Fruit fly (Drosophila melanogaster) whole organism, embryonic: Measurements from ENCODE around the gene CG31948.

Source experiments
- Awh ChIP-seq: fragments of 200-800 bp; sonication (Bioruptor generic); IDR thresholded peaks from 2 replicates; pipeline ENCODE4, ENCODE4 v1.3.6; 2022; ENCODE audit warnings: missing biosample characterization, missing genetic modification characterization
- CG10431 ChIP-seq: fragments of 200-800 bp; sonication (Bioruptor generic); optimal IDR thresholded peaks from 3 replicates; lab custom pipeline; 2018; ENCODE audit warnings: missing biosample characterization, mild to moderate bottlenecking, missing genetic modification characterization
- CG10959 ChIP-seq: fragments of 200-800 bp; sonication (Bioruptor generic); IDR thresholded peaks from 2 replicates; pipeline ENCODE4 v1.3.6; 2022; ENCODE audit warnings: missing biosample characterization, missing genetic modification characterization
- CG12219 ChIP-seq: fragments of 200-800 bp; sonication (Bioruptor generic); optimal IDR thresholded peaks from 3 replicates; lab custom pipeline; 2018; ENCODE audit warnings: missing biosample characterization, mild to moderate bottlenecking, missing genetic modification characterization
- CG13424 ChIP-seq: fragments of 200-800 bp; sonication (Bioruptor generic); optimal IDR thresholded peaks from 2 replicates; lab custom pipeline; 2019; ENCODE audit warnings: missing biosample characterization, mild to moderate bottlenecking, missing genetic modification characterization, moderate library complexity
- CG14441 ChIP-seq: fragments of 200-800 bp; sonication (Bioruptor generic); IDR thresholded peaks from 2 replicates; pipeline ENCODE4 v1.3.6; 2022; ENCODE audit warnings: missing biosample characterization, missing genetic modification characterization
- CG17385 ChIP-seq: fragments of 200-800 bp; sonication (Bioruptor generic); optimal IDR thresholded peaks from 3 replicates; lab custom pipeline; 2018; ENCODE audit warnings: missing biosample characterization, mild to moderate bottlenecking, missing genetic modification characterization
- CG17568 ChIP-seq: fragments of 200-800 bp; sonication (Bioruptor generic); optimal IDR thresholded peaks from 2 replicates; lab custom pipeline; 2018; ENCODE audit warnings: missing biosample characterization, mild to moderate bottlenecking, missing genetic modification characterization, moderate library complexity
- CG17912 ChIP-seq: fragments of 200-800 bp; sonication (Bioruptor generic); optimal IDR thresholded peaks from 2 replicates; lab custom pipeline; 2018; ENCODE audit warnings: missing biosample characterization, mild to moderate bottlenecking, missing genetic modification characterization
- CG31365 ChIP-seq: fragments of 200-800 bp; sonication (Bioruptor generic); optimal IDR thresholded peaks from 2 replicates; lab custom pipeline; 2018; ENCODE audit warnings: missing biosample characterization, mild to moderate bottlenecking, missing genetic modification characterization
- CG31441 ChIP-seq: fragments of 200-800 bp; sonication (Bioruptor generic); IDR thresholded peaks from 2 replicates; pipeline ENCODE4 v1.3.6; 2022; ENCODE audit warnings: missing biosample characterization, missing genetic modification characterization
- CG33557 ChIP-seq: fragments of 200-800 bp; sonication (Bioruptor generic); optimal IDR thresholded peaks from 2 replicates; lab custom pipeline; 2019; ENCODE audit warnings: missing biosample characterization, mild to moderate bottlenecking, missing genetic modification characterization, moderate library complexity
- CG3838 ChIP-seq: fragments of 200-800 bp; sonication (Bioruptor generic); optimal IDR thresholded peaks from 3 replicates; lab custom pipeline; 2016; ENCODE audit warnings: missing biosample characterization, missing genetic modification characterization
- CG4424 ChIP-seq: fragments of 200-800 bp; sonication (Bioruptor generic); optimal IDR thresholded peaks from 3 replicates; lab custom pipeline; 2016; ENCODE audit warnings: missing biosample characterization, missing genetic modification characterization
- CG5180 ChIP-seq: fragments of 200-800 bp; sonication (Bioruptor generic); optimal IDR thresholded peaks from 3 replicates; lab custom pipeline; 2017; ENCODE audit warnings: missing biosample characterization, missing genetic modification characterization, mild to moderate bottlenecking, moderate library complexity, missing genetic modification reagents
- CG6654 ChIP-seq: fragments of 200-800 bp; sonication (Bioruptor generic); optimal IDR thresholded peaks from 2 replicates; lab custom pipeline; 2017; ENCODE audit warnings: missing biosample characterization, mild to moderate bottlenecking, missing genetic modification characterization
- CG7839 ChIP-seq: fragments of 200-800 bp; sonication (Bioruptor generic); optimal IDR thresholded peaks from 3 replicates; lab custom pipeline; 2018; ENCODE audit warnings: missing biosample characterization, mild to moderate bottlenecking, missing genetic modification characterization, moderate library complexity
- CG7987 ChIP-seq: fragments of 200-800 bp; sonication (Bioruptor generic); optimal IDR thresholded peaks from 2 replicates; lab custom pipeline; 2018; ENCODE audit warnings: missing biosample characterization, mild to moderate bottlenecking, missing genetic modification characterization, moderate library complexity
- CG9437 ChIP-seq: fragments of 200-800 bp; sonication (Bioruptor generic); optimal IDR thresholded peaks from 2 replicates; lab custom pipeline; 2018; ENCODE audit warnings: missing biosample characterization, mild to moderate bottlenecking, missing genetic modification characterization
- Dip3 ChIP-seq: fragments of 200-800 bp; sonication (Bioruptor generic); optimal IDR thresholded peaks from 3 replicates; lab custom pipeline; 2016; ENCODE audit warnings: missing biosample characterization, missing genetic modification characterization
- Dref ChIP-seq: fragments of 200-800 bp; sonication (Bioruptor generic); IDR thresholded peaks from 2 replicates; pipeline ENCODE4 v1.3.6; 2022; ENCODE audit warnings: missing biosample characterization, missing genetic modification characterization
- E2f2 ChIP-seq: fragments of 200-800 bp; sonication (Bioruptor generic); IDR thresholded peaks from 2 replicates; pipeline ENCODE4 v1.3.6; 2022; ENCODE audit warnings: missing biosample characterization, missing genetic modification characterization
- ERR ChIP-seq: fragments of 200-800 bp; sonication (Bioruptor generic); optimal IDR thresholded peaks from 2 replicates; lab custom pipeline; 2016; ENCODE audit warnings: missing biosample characterization, missing genetic modification characterization
- Ets97D ChIP-seq: fragments of 200-800 bp; sonication (Bioruptor generic); optimal IDR thresholded peaks from 3 replicates; lab custom pipeline; 2016; ENCODE audit warnings: missing biosample characterization, missing genetic modification characterization
- Gsc ChIP-seq: fragments of 200-800 bp; sonication (Bioruptor generic); IDR thresholded peaks from 2 replicates; pipeline ENCODE4 v1.3.6; 2022; ENCODE audit warnings: missing biosample characterization, missing genetic modification characterization
- MESR4 ChIP-seq: fragments of 200-800 bp; sonication (Bioruptor generic); optimal IDR thresholded peaks from 2 replicates; lab custom pipeline; 2018; ENCODE audit warnings: missing biosample characterization, mild to moderate bottlenecking, missing genetic modification characterization, moderate library complexity
- Mad ChIP-seq: fragments of 200-800 bp; sonication (Bioruptor generic); optimal IDR thresholded peaks from 2 replicates; lab custom pipeline; 2016; ENCODE audit warnings: missing biosample characterization, missing genetic modification characterization
- Max ChIP-seq: fragments of 200-800 bp; sonication (Bioruptor generic); optimal IDR thresholded peaks from 2 replicates; lab custom pipeline; 2016; ENCODE audit warnings: missing biosample characterization, mild to moderate bottlenecking, missing genetic modification characterization
- Med ChIP-seq: fragments of 200-800 bp; sonication (Bioruptor generic); peaks from one replicate; lab custom pipeline; 2016; ENCODE audit warnings: missing biosample characterization, missing genetic modification characterization, mild to moderate bottlenecking, inconsistent platforms, moderate library complexity
- NC2α ChIP-seq: fragments of 200-800 bp; sonication (Bioruptor generic); optimal IDR thresholded peaks from 2 replicates; lab custom pipeline; 2016; ENCODE audit warnings: missing biosample characterization, missing genetic modification characterization
- NK7.1 ChIP-seq: fragments of 200-800 bp; sonication (Bioruptor generic); optimal IDR thresholded peaks from 3 replicates; lab custom pipeline; 2016; ENCODE audit warnings: missing biosample characterization, missing genetic modification characterization
- TFAM ChIP-seq: fragments of 200-800 bp; sonication (Bioruptor generic); optimal IDR thresholded peaks from 2 replicates; lab custom pipeline; 2017; ENCODE audit warnings: missing biosample characterization, missing genetic modification characterization, inconsistent platforms
- bsh ChIP-seq, 2 experiments: fragments of 200-800 bp; sonication (Bioruptor generic); optimal IDR thresholded peaks; 2 replicates each; lab custom pipeline; 2017 to 2018; ENCODE audit warnings: mild to moderate bottlenecking in 2 of 2, missing biosample characterization in 2 of 2, missing genetic modification characterization in 2 of 2, moderate library complexity in 1 of 2
- cad ChIP-seq: fragments of >200 bp; optimal IDR thresholded peaks from 2 replicates; lab custom pipeline; 2017; ENCODE audit warnings: missing biosample characterization, missing genetic modification characterization
- caup ChIP-seq: fragments of 200-800 bp; sonication (Bioruptor generic); optimal IDR thresholded peaks from 3 replicates; lab custom pipeline; 2017; ENCODE audit warnings: missing biosample characterization, mild to moderate bottlenecking, missing genetic modification characterization, moderate library complexity; ENCODE audit not compliant: severe bottlenecking
- dimm ChIP-seq: fragments of 200-800 bp; sonication (Bioruptor generic); IDR thresholded peaks from 2 replicates; pipeline ENCODE4 v1.3.6; 2022; ENCODE audit warnings: missing biosample characterization, missing genetic modification characterization
- eyg ChIP-seq: fragments of 200-800 bp; sonication (Bioruptor generic); optimal IDR thresholded peaks from 3 replicates; lab custom pipeline; 2016; ENCODE audit warnings: missing biosample characterization, missing genetic modification characterization
- klu ChIP-seq: fragments of 200-800 bp; sonication (Bioruptor generic); IDR thresholded peaks from 2 replicates; pipeline ENCODE4 v1.3.6; 2022; ENCODE audit warnings: missing biosample characterization, missing genetic modification characterization
- maf-S ChIP-seq: fragments of 200-800 bp; sonication (Bioruptor generic); optimal IDR thresholded peaks from 2 replicates; lab custom pipeline; 2016; ENCODE audit warnings: missing biosample characterization, missing genetic modification characterization
- mirr ChIP-seq: fragments of 200-800 bp; sonication (Bioruptor generic); optimal IDR thresholded peaks from 3 replicates; lab custom pipeline; 2018; ENCODE audit warnings: missing biosample characterization, mild to moderate bottlenecking, missing genetic modification characterization
- pfk ChIP-seq: fragments of 200-800 bp; sonication (Bioruptor generic); optimal IDR thresholded peaks from 2 replicates; lab custom pipeline; 2018; ENCODE audit warnings: missing biosample characterization, mild to moderate bottlenecking, missing genetic modification characterization, moderate library complexity
- run ChIP-seq: fragments of 200-800 bp; sonication (Bioruptor generic); optimal IDR thresholded peaks from 3 replicates; lab custom pipeline; 2018; ENCODE audit warnings: missing biosample characterization, mild to moderate bottlenecking, missing genetic modification characterization
- tin ChIP-seq: fragments of 200-800 bp; sonication (Bioruptor generic); optimal IDR thresholded peaks from 3 replicates; lab custom pipeline; 2016; ENCODE audit warnings: missing biosample characterization, missing genetic modification characterization
- unc-4 ChIP-seq: fragments of 200-800 bp; sonication (Bioruptor generic); IDR thresholded peaks from 2 replicates; pipeline ENCODE4 v1.3.6; 2022; ENCODE audit warnings: missing biosample characterization, missing genetic modification characterization; ENCODE audit not compliant: partially characterized antibody
- zfh1 ChIP-seq: fragments of 200-800 bp; sonication (Bioruptor generic); IDR thresholded peaks from 3 replicates; pipeline ENCODE4 v1.3.6; 2022; ENCODE audit warnings: missing biosample characterization, missing genetic modification characterization

The CG31948 gene

dm6 chr2L:2375655-2376417, 40.7 kb downstream of the CG31948 start, which contains the start of gene Atxn7 (continued):
- TF ChIP-seq Max (GFP tag; lab: Kevin White, UChicago): peak; percentile 37
- TF ChIP-seq CG6654 (GFP tag; lab: Kevin White, UChicago): peak; percentile 23
- TF ChIP-seq CG3838 (GFP tag; lab: Kevin White, UChicago): peak; percentile 82
- TF ChIP-seq maf-S: peak; percentile 26
- peak; percentile 71 for TF ChIP-seq NK7.1

- TF ChIP-seq CG7987 (GFP tag; lab: Kevin White, UChicago) (peak; percentile 72), Ets97D (peak; percentile 83), Gsc (no peak), Awh (GFP tag; lab: Robert Waterston, UW) (peak; percentile 74), Dip3 (GFP tag; lab: Kevin White, UChicago) (peak; percentile 81), tin (GFP tag; lab: Kevin White, UChicago) (peak; percentile 82), run (peak; percentile 16), zfh1 (peak; percentile 92), CG17385 (GFP tag; lab: Kevin White, UChicago) (peak; percentile 99), CG31441 (GFP tag; lab: Robert Waterston, UW) (peak; percentile 69), CG13424 (tag; lab: Kevin White, UChicago) (peak; percentile 72), Dref (GFP tag; lab: Robert Waterston, UW) (peak; percentile 50), CG5180 (GFP tag; lab: Kevin White, UChicago) (no peak), cad (GFP tag; lab: Kevin White, UChicago) (no peak), CG17912 (GFP tag; lab: Kevin White, UChicago) (peak; percentile 78), CG12219 (GFP tag; lab: Kevin White, UChicago) (peak; percentile 76), CG10959 (GFP tag; lab: Robert Waterston, UW) (peak; percentile 67; the same call in 1 of the 2 replicates), eyg (peak; percentile 76), TFAM (GFP tag; lab: Kevin White, UChicago) (no peak), NC2α (peak; percentile 51), CG33557 (peak; percentile 21), CG9437 (GFP tag; lab: Kevin White, UChicago) (peak; percentile 56), ERR (GFP tag; lab: Kevin White, UChicago) (peak; percentile 91), bsh (GFP tag; optimal IDR thresholded peaks at IDR 0.05; lab: Kevin White, UChicago) (peak; percentile 68 to 79), CG10431 (GFP tag; lab: Kevin White, UChicago) (peak; percentile 64), pfk (GFP tag; lab: Kevin White, UChicago) (peak; percentile 41), MESR4 (GFP tag; lab: Kevin White, UChicago) (peak; percentile 72), CG17568 (peak; percentile 79), klu (GFP tag; lab: Robert Waterston, UW) (no peak), caup (GFP tag; lab: Kevin White, UChicago) (peak; percentile 83), mirr (GFP tag; lab: Kevin White, UChicago) (peak; percentile 92), unc-4 (GFP tag; lab: Robert Waterston, UW) (peak; percentile 55; the same call in 1 of the 2 replicates), Mad (peak; percentile 83), E2f2 (peak; percentile 58), CG31365 (tag; lab: Kevin White, UChicago) (peak; percentile 69), CG7839 (peak; percentile 64), CG4424 (GFP tag; lab: Kevin White, UChicago) (peak; percentile 56), CG14441 (GFP tag; lab: Robert Waterston, UW) (peak; percentile 75), dimm (GFP tag; lab: Robert Waterston, UW) (no peak), Med (GFP tag; lab: Kevin White, UChicago) (peak; percentile 99)
These were observed 42.4 kb downstream of the CG31948 start, which contains the start of the genes CG3609 and CG15390 for dm6 chr2L:2373818-2374746. Gene CG3609, minus strand, starts transcription at chr2L:2374627. Gene CG15390, plus strand, starts transcription at chr2L:2374713.
